Worm (Caenorhabditis elegans) whole organism, mixed stage, embryonic: Measurements from ENCODE around the gene sre-53.

Experiments used
- bed-3 ChIP-seq: fragments of 200-800 bp; sonication (Bioruptor generic); optimal IDR thresholded peaks from 3 replicates; lab custom pipeline; 2018; ENCODE audit warnings: mild to moderate bottlenecking, missing genetic modification characterization, moderate library complexity, missing compliant biosample characterization
- elt-1 ChIP-seq: sonication (generic microtip); optimal IDR thresholded peaks from 2 replicates; lab custom pipeline; 2017; ENCODE audit warnings: missing genetic modification characterization, mild to moderate bottlenecking, missing compliant biosample characterization, antibody characterized with exemption, moderate library complexity, borderline replicate concordance; ENCODE audit not compliant: insufficient read depth
- lin-13 ChIP-seq: fragments of 150-350 bp; optimal IDR thresholded peaks from 2 replicates; lab custom pipeline; 2014; ENCODE audit warnings: missing biosample characterization, missing genetic modification characterization
- mab-5 ChIP-seq: fragments of 150-350 bp; optimal IDR thresholded peaks from 2 replicates; lab custom pipeline; 2014; ENCODE audit warnings: missing biosample characterization, missing genetic modification characterization
- mls-2 ChIP-seq: sonication (generic microtip); optimal IDR thresholded peaks from 2 replicates; lab custom pipeline; 2016; ENCODE audit warnings: mild to moderate bottlenecking, missing genetic modification characterization, moderate library complexity, missing compliant biosample characterization
- nhr-12 ChIP-seq: fragments of 150-350 bp; optimal IDR thresholded peaks from 2 replicates; lab custom pipeline; 2014; ENCODE audit warnings: missing biosample characterization, missing genetic modification characterization
- sem-2 ChIP-seq: fragments of 200-800 bp; sonication (Bioruptor generic); optimal IDR thresholded peaks from 2 replicates; lab custom pipeline; 2018; ENCODE audit warnings: mild to moderate bottlenecking, missing genetic modification characterization, missing compliant biosample characterization
- snpc-4 ChIP-seq: fragments of 150-350 bp; optimal IDR thresholded peaks from 2 replicates; lab custom pipeline; 2014; ENCODE audit warnings: missing biosample characterization, missing genetic modification characterization
- unc-39 ChIP-seq: fragments of 150-350 bp; optimal IDR thresholded peaks from 2 replicates; lab custom pipeline; 2014; ENCODE audit warnings: missing biosample characterization, missing genetic modification characterization
- unc-62 ChIP-seq: fragments of 150-350 bp; optimal IDR thresholded peaks from 2 replicates; lab custom pipeline; 2014; ENCODE audit warnings: missing biosample characterization, missing genetic modification reagents, missing genetic modification characterization

ce11 chrII:12341566-12342223 is 18.5 kb upstream of the sre-53 start:
- TF ChIP-seq unc-39 (tag; lab: Kevin White, UChicago) (no peak), lin-13 (tag; lab: Kevin White, UChicago) (no peak), sem-2 (GFP tag; lab: Kevin White, UChicago) (no peak), mls-2 (tag; lab: Kevin White, UChicago) (no peak), mab-5 (tag; lab: Kevin White, UChicago) (no peak), bed-3 (GFP tag; lab: Kevin White, UChicago) (no peak), unc-62 (no peak), snpc-4 (tag; lab: Kevin White, UChicago) (no peak), elt-1 (tag; lab: Kevin White, UChicago) (no peak), nhr-12 (no peak)
